Worm (Caenorhabditis elegans) whole organism, mixed stage, embryonic: ENCODE measurements around the gene F28C6.8.

ENCODE experiments used
- ces-1 ChIP-seq: fragments of 150-350 bp; optimal IDR thresholded peaks from 2 replicates; lab custom pipeline; 2014; ENCODE audit warnings: missing biosample characterization, missing genetic modification reagents, missing genetic modification characterization
- elt-1 ChIP-seq: sonication (generic microtip); optimal IDR thresholded peaks from 2 replicates; lab custom pipeline; 2017; ENCODE audit warnings: missing genetic modification characterization, mild to moderate bottlenecking, missing compliant biosample characterization, antibody characterized with exemption, moderate library complexity, borderline replicate concordance; ENCODE audit not compliant: insufficient read depth
- elt-3 ChIP-seq: fragments of 150-350 bp; optimal IDR thresholded peaks from 2 replicates; lab custom pipeline; 2014; ENCODE audit warnings: missing biosample characterization, missing genetic modification characterization
- lin-13 ChIP-seq: fragments of 150-350 bp; optimal IDR thresholded peaks from 2 replicates; lab custom pipeline; 2014; ENCODE audit warnings: missing biosample characterization, missing genetic modification characterization
- nhr-2 ChIP-seq: fragments of 150-350 bp; optimal IDR thresholded peaks from 2 replicates; lab custom pipeline; 2014; ENCODE audit warnings: missing biosample characterization, missing genetic modification characterization
- nhr-237 ChIP-seq: fragments of 150-350 bp; optimal IDR thresholded peaks from 2 replicates; lab custom pipeline; 2014; ENCODE audit warnings: missing biosample characterization, missing genetic modification characterization
- nhr-28 ChIP-seq: fragments of 150-350 bp; optimal IDR thresholded peaks from 2 replicates; lab custom pipeline; 2014; ENCODE audit warnings: missing biosample characterization, missing genetic modification characterization
- nhr-76 ChIP-seq: sonication (generic microtip); optimal IDR thresholded peaks from 2 replicates; lab custom pipeline; 2017; ENCODE audit warnings: missing biosample characterization, missing genetic modification characterization
- pha-4 ChIP-seq: fragments of 150-350 bp; optimal IDR thresholded peaks from 2 replicates; lab custom pipeline; 2018; ENCODE audit warnings: missing biosample characterization, missing genetic modification reagents, missing genetic modification characterization
- snpc-4 ChIP-seq: fragments of 150-350 bp; optimal IDR thresholded peaks from 2 replicates; lab custom pipeline; 2014; ENCODE audit warnings: missing biosample characterization, missing genetic modification characterization

DNA sequence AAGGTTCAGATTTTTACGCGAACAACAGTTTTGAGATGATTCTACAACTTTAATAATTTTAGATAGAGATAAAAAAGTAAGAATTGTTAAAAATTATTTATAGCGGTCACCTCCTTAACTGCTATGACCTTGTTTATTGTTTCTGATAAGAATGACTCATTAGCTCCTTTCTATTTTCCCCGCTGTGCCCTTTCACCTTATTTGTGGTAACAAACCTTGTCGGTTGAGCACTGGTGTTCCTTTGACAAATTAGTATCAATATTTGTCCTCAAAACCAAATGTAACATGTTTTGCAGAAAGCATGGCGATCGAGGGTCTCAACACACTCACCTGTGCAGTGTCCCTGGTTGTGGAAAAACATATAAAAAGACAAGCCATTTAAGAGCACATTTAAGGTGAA lies 19.9 kb downstream of the F28C6.8 start:
- TF ChIP-seq elt-3 (tag; lab: Kevin White, UChicago) (no peak), lin-13 (tag; lab: Kevin White, UChicago) (no peak), nhr-76 (no peak), nhr-28 (tag; lab: Kevin White, UChicago) (no peak), elt-1 (no peak), nhr-237 (tag; lab: Kevin White, UChicago) (no peak), snpc-4 (no peak), pha-4 (tag; lab: Kevin White, UChicago) (no peak), ces-1 (GFP tag; lab: Kevin White, UChicago) (no peak), nhr-2 (tag; lab: Kevin White, UChicago) (no peak)
